Worm (Caenorhabditis elegans): ENCODE measurements around the gene ctsa-3.1.

DNA sequence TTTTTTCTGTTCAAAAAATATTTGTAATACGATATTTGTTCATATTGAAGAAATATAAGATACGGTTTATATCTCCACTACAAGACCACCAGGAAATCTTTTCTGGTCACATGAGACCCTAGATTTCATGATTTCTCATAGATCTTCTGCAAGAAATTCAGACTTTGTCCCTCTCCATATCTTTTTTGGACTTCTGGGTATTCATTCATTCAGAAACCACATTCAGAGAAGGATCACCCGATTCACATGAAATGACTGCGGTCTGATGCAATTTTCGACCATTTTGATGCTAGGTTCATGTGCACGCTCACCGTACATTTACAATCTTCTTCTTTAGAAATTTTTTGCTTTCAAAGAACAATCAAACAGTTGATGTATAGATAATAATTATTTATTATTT, 47.2 kb downstream of the ctsa-3.1 start:
- no peak for TF ChIP-seq klf-2 (GFP tag; conservative IDR thresholded peaks at IDR 0.05)
- TF ChIP-seq tab-1 (GFP tag; IDR thresholded peaks at IDR 0.05): no peak
- TF ChIP-seq cog-1 (tag; optimal IDR thresholded peaks at IDR 0.05): no peak
- no peak for TF ChIP-seq ztf-29 (GFP tag; IDR thresholded peaks at IDR 0.05)
- TF ChIP-seq ref-1 (GFP tag; conservative IDR thresholded peaks at IDR 0.05): no peak
